Fruit fly (Drosophila melanogaster): ENCODE results near the gene dec.

dm6 chrX:7911983-7912630 lies 39.1 kb upstream of the dec start, which contains the start of gene snz:
- no peak for TF ChIP-seq CG8478 (optimal IDR thresholded peaks at IDR 0.05)
- TF ChIP-seq pan (optimal IDR thresholded peaks at IDR 0.05) = no peak
- TF ChIP-seq Dll (optimal IDR thresholded peaks at IDR 0.05) = no peak
- TF ChIP-seq psq (optimal IDR thresholded peaks at IDR 0.05) = no peak
- no peak for TF ChIP-seq usp (GFP tag; optimal IDR thresholded peaks at IDR 0.05)
